Worm (Caenorhabditis elegans) whole organism, mixed stage, embryonic: ENCODE data around the gene sre-19.
A peak's percentile ranks its signal among the peaks of the same experiment; 100 is the strongest.

Experiments
- bed-3 ChIP-seq: fragments of 200-800 bp; sonication (Bioruptor generic); optimal IDR thresholded peaks from 3 replicates; lab custom pipeline; 2018; ENCODE audit warnings: mild to moderate bottlenecking, missing genetic modification characterization, moderate library complexity, missing compliant biosample characterization
- blmp-1 ChIP-seq: fragments of 150-350 bp; optimal IDR thresholded peaks from 2 replicates; lab custom pipeline; 2014; ENCODE audit warnings: missing biosample characterization, missing genetic modification characterization
- ceh-39 ChIP-seq: fragments of 150-350 bp; optimal IDR thresholded peaks from 2 replicates; lab custom pipeline; 2014; ENCODE audit warnings: missing biosample characterization, missing genetic modification characterization
- ceh-43 ChIP-seq: fragments of 200-800 bp; sonication (Bioruptor generic); optimal IDR thresholded peaks from 2 replicates; lab custom pipeline; 2018; ENCODE audit warnings: mild to moderate bottlenecking, missing genetic modification characterization, moderate library complexity, missing compliant biosample characterization
- ceh-83 ChIP-seq: fragments of 200-800 bp; sonication (Bioruptor generic); optimal IDR thresholded peaks from 2 replicates; lab custom pipeline; 2018; ENCODE audit warnings: mild to moderate bottlenecking, missing genetic modification characterization, missing compliant biosample characterization
- ces-1 ChIP-seq: fragments of 150-350 bp; optimal IDR thresholded peaks from 2 replicates; lab custom pipeline; 2014; ENCODE audit warnings: missing biosample characterization, missing genetic modification reagents, missing genetic modification characterization
- cnd-1 ChIP-seq: fragments of 200-800 bp; sonication (Bioruptor generic); optimal IDR thresholded peaks from 2 replicates; lab custom pipeline; 2018; ENCODE audit warnings: mild to moderate bottlenecking, missing genetic modification characterization, missing compliant biosample characterization
- drap-1 ChIP-seq: fragments of 200-800 bp; sonication (Bioruptor generic); optimal IDR thresholded peaks from 3 replicates; lab custom pipeline; 2018; ENCODE audit warnings: mild to moderate bottlenecking, missing genetic modification characterization, missing compliant biosample characterization
- elt-1 ChIP-seq: sonication (generic microtip); optimal IDR thresholded peaks from 2 replicates; lab custom pipeline; 2017; ENCODE audit warnings: missing genetic modification characterization, mild to moderate bottlenecking, missing compliant biosample characterization, antibody characterized with exemption, moderate library complexity, borderline replicate concordance; ENCODE audit not compliant: insufficient read depth
- elt-3 ChIP-seq: fragments of 150-350 bp; optimal IDR thresholded peaks from 2 replicates; lab custom pipeline; 2014; ENCODE audit warnings: missing biosample characterization, missing genetic modification characterization
- flh-1 ChIP-seq: fragments of 200-800 bp; sonication (Bioruptor generic); optimal IDR thresholded peaks from 2 replicates; lab custom pipeline; 2018; ENCODE audit warnings: mild to moderate bottlenecking, missing genetic modification characterization, moderate library complexity, missing compliant biosample characterization
- ham-2 ChIP-seq: fragments of 200-800 bp; sonication (Bioruptor generic); optimal IDR thresholded peaks from 2 replicates; lab custom pipeline; 2018; ENCODE audit warnings: mild to moderate bottlenecking, missing genetic modification characterization, missing compliant biosample characterization
- hlh-1 ChIP-seq: fragments of 150-350 bp; optimal IDR thresholded peaks from 2 replicates; lab custom pipeline; 2014; ENCODE audit warnings: missing biosample characterization, missing genetic modification reagents, missing genetic modification characterization
- lin-13 ChIP-seq: fragments of 150-350 bp; optimal IDR thresholded peaks from 2 replicates; lab custom pipeline; 2014; ENCODE audit warnings: missing biosample characterization, missing genetic modification characterization
- lin-32 ChIP-seq: fragments of 200-800 bp; sonication (Bioruptor generic); optimal IDR thresholded peaks from 2 replicates; lab custom pipeline; 2018; ENCODE audit warnings: mild to moderate bottlenecking, missing genetic modification characterization, missing compliant biosample characterization
- lsy-2 ChIP-seq: fragments of 150-350 bp; optimal IDR thresholded peaks from 2 replicates; lab custom pipeline; 2014; ENCODE audit warnings: missing biosample characterization, missing genetic modification characterization
- mep-1 ChIP-seq: fragments of 150-350 bp; optimal IDR thresholded peaks from 2 replicates; lab custom pipeline; 2017; ENCODE audit warnings: missing biosample characterization, missing genetic modification reagents, missing genetic modification characterization, inconsistent platforms
- mls-2 ChIP-seq: sonication (generic microtip); optimal IDR thresholded peaks from 2 replicates; lab custom pipeline; 2016; ENCODE audit warnings: mild to moderate bottlenecking, missing genetic modification characterization, moderate library complexity, missing compliant biosample characterization
- nhr-12 ChIP-seq: fragments of 150-350 bp; optimal IDR thresholded peaks from 2 replicates; lab custom pipeline; 2014; ENCODE audit warnings: missing biosample characterization, missing genetic modification characterization
- nhr-2 ChIP-seq: fragments of 150-350 bp; optimal IDR thresholded peaks from 2 replicates; lab custom pipeline; 2014; ENCODE audit warnings: missing biosample characterization, missing genetic modification characterization
- nhr-237 ChIP-seq: fragments of 150-350 bp; optimal IDR thresholded peaks from 2 replicates; lab custom pipeline; 2014; ENCODE audit warnings: missing biosample characterization, missing genetic modification characterization
- nhr-28 ChIP-seq: fragments of 150-350 bp; optimal IDR thresholded peaks from 2 replicates; lab custom pipeline; 2014; ENCODE audit warnings: missing biosample characterization, missing genetic modification characterization
- nhr-76 ChIP-seq: sonication (generic microtip); optimal IDR thresholded peaks from 2 replicates; lab custom pipeline; 2017; ENCODE audit warnings: missing biosample characterization, missing genetic modification characterization
- pha-4 ChIP-seq: fragments of 150-350 bp; optimal IDR thresholded peaks from 2 replicates; lab custom pipeline; 2018; ENCODE audit warnings: missing biosample characterization, missing genetic modification reagents, missing genetic modification characterization
- sem-2 ChIP-seq: fragments of 200-800 bp; sonication (Bioruptor generic); optimal IDR thresholded peaks from 2 replicates; lab custom pipeline; 2018; ENCODE audit warnings: mild to moderate bottlenecking, missing genetic modification characterization, missing compliant biosample characterization
- snpc-4 ChIP-seq: fragments of 150-350 bp; optimal IDR thresholded peaks from 2 replicates; lab custom pipeline; 2014; ENCODE audit warnings: missing biosample characterization, missing genetic modification characterization
- sptf-1 ChIP-seq: sonication (generic microtip); optimal IDR thresholded peaks from 2 replicates; lab custom pipeline; 2017; ENCODE audit warnings: mild to moderate bottlenecking, missing genetic modification characterization, moderate library complexity, missing compliant biosample characterization
- unc-120 ChIP-seq: sonication (generic microtip); optimal IDR thresholded peaks from 2 replicates; lab custom pipeline; 2017; ENCODE audit warnings: missing genetic modification characterization, missing compliant biosample characterization; ENCODE audit not compliant: poor library complexity, severe bottlenecking
- unc-62 ChIP-seq: fragments of 150-350 bp; optimal IDR thresholded peaks from 2 replicates; lab custom pipeline; 2014; ENCODE audit warnings: missing biosample characterization, missing genetic modification reagents, missing genetic modification characterization
- zip-8 ChIP-seq: fragments of 150-350 bp; optimal IDR thresholded peaks from 2 replicates; lab custom pipeline; 2014; ENCODE audit warnings: missing biosample characterization, missing genetic modification characterization
- ztf-11 ChIP-seq: fragments of 150-350 bp; optimal IDR thresholded peaks from 2 replicates; lab custom pipeline; 2014; ENCODE audit warnings: missing biosample characterization, missing genetic modification characterization

The sre-19 gene

DNA sequence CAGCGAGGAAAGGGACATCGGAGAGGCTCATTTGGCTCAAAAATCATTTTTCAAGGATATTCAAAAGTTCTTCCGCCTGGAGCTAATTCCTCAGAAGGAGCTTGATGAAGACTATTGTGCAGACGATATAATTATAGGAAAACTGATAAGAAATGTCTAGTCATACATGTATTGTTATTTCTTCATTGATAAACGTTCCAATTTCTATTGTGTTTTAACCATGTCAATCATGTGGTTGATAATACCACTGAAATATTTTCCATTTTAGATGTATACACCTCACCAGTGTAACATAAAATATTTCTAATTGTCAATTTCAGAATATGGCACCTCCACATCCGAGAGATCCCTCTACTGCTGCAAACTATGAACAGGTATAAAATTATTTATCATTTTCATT, 40.6 kb upstream of the sre-19 start, which contains the start of gene ltah-1.1:
ltah-1.1 (plus strand) TSS at position 283 of the 400 bp plus-strand sequence.
- TF ChIP-seq hlh-1 (tag; lab: Kevin White, UChicago) (no peak), lin-32 (GFP tag; lab: Kevin White, UChicago) (no peak), nhr-76 (tag; lab: Kevin White, UChicago) (no peak), sem-2 (GFP tag; lab: Kevin White, UChicago) (no peak), mep-1 (tag; lab: Kevin White, UChicago) (no peak), drap-1 (GFP tag; lab: Kevin White, UChicago) (no peak), flh-1 (no peak)

DNA sequence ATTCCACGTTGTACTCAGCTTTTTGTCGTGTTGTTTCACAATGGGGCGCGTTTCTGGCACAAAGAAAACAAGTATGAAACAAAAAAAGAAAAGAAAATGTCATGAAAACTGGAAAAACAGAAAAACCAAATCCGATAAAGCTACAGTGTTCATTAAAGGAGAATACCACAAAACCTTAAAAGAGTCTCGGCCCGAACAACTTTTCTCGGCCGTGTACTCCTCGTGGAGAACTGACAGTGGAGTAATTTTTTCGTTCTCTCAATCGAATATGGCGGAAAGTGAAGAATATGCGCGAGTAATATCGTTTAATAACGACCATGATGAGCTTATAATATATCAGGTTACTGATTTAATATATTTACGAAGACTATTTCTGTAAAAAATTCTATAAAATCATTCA, 39.8 kb upstream of the sre-19 start, which contains the start of the genes tag-335 and vkmt-1:
tag-335 (minus strand) TSS at position 88 of the 400 bp plus-strand sequence.
vkmt-1 (plus strand) TSS at position 219 of the 400 bp plus-strand sequence.
- TF ChIP-seq hlh-1 (tag; lab: Kevin White, UChicago) (no peak), ceh-83 (no peak), ceh-39 (tag; lab: Kevin White, UChicago) (no peak), blmp-1 (tag; lab: Kevin White, UChicago) (no peak), unc-62 (GFP tag; lab: Kevin White, UChicago) (no peak), snpc-4 (tag; lab: Kevin White, UChicago) (no peak), mls-2 (tag; lab: Kevin White, UChicago) (no peak), bed-3 (GFP tag; lab: Kevin White, UChicago) (no peak), elt-1 (tag; lab: Kevin White, UChicago) (no peak), flh-1 (no peak), lin-32 (GFP tag; lab: Kevin White, UChicago) (no peak), sptf-1 (tag; lab: Kevin White, UChicago) (no peak), sem-2 (GFP tag; lab: Kevin White, UChicago) (no peak)

DNA sequence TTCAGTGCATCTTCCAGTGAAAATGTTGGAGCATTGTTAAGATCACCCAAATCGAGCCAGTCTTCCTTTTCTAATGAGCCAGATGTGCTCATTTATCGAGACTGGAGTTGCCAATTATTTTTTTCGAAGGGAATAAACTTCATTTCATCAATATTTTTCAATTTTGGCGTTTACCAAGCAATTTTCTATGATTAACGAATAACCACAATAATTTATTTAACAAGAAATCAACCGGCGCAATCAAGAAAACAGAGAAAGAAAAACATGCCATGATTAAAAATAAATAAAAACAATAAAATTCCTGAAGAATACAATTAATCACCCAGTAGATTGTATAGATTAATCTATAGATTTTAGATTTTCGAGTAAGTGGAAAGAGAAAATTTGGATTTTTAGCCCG, 37.1 kb upstream of the sre-19 start, which contains the start of gene vps-8:
vps-8 (minus strand) TSS at position 101 of the 400 bp plus-strand sequence.
- TF ChIP-seq nhr-2 (no peak), ceh-39 (tag; lab: Kevin White, UChicago) (no peak), sptf-1 (tag; lab: Kevin White, UChicago) (no peak), zip-8 (tag; lab: Kevin White, UChicago) (no peak), lsy-2 (tag; lab: Kevin White, UChicago) (no peak), elt-3 (no peak), ztf-11 (tag; lab: Kevin White, UChicago) (no peak), sem-2 (GFP tag; lab: Kevin White, UChicago) (no peak), blmp-1 (tag; lab: Kevin White, UChicago) (no peak), ham-2 (GFP tag; lab: Kevin White, UChicago) (no peak)

DNA sequence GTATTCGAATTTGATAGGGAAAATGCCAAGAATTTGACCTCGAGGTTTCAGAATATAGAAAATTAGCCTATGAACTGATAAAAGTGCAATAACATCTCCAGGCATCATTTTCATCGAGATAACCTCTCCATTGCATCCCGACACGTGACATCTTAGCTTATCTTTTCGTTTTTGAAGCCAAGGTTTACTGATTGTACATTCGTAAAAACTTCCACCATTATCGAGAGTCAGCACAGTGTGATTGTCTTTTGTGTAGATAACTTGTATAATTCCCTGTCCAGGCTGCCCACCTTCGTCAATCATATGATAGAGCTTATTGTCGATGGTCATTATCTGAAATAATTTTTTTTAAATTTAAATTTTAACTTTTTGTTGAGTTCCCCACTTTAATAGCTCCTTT, 35.6 kb upstream of the sre-19 start:
- TF ChIP-seq cnd-1 (tag; lab: Kevin White, UChicago) (no peak), nhr-28 (tag; lab: Kevin White, UChicago) (no peak), zip-8 (tag; lab: Kevin White, UChicago) (no peak), lsy-2 (tag; lab: Kevin White, UChicago) (no peak), pha-4 (tag; lab: Kevin White, UChicago) (no peak)

DNA sequence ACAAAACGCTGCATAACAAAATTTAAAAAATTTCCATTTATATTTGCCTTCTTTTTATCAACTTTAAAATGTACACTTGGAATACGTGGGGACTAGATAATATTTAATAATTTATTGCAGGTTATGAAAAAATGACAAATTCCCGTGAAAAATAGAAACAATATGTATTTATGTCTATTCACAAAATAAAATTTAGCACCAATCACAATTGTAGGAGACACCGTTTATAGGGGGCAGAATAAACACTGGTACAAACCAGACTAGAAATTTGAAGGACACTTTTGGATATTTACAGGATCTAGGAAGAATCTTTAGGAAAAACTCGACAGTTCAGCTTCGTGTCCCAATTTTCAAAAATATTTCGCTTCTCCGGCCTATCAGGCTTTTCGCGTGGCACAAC, 31.6 kb upstream of the sre-19 start, which contains the start of gene C42C1.3:
C42C1.3 (minus strand) TSS at position 101 of the 400 bp plus-strand sequence.
- TF ChIP-seq zip-8 (tag; lab: Kevin White, UChicago): no peak
- TF ChIP-seq nhr-12: no peak
- no peak for TF ChIP-seq cnd-1 (tag; lab: Kevin White, UChicago)

DNA sequence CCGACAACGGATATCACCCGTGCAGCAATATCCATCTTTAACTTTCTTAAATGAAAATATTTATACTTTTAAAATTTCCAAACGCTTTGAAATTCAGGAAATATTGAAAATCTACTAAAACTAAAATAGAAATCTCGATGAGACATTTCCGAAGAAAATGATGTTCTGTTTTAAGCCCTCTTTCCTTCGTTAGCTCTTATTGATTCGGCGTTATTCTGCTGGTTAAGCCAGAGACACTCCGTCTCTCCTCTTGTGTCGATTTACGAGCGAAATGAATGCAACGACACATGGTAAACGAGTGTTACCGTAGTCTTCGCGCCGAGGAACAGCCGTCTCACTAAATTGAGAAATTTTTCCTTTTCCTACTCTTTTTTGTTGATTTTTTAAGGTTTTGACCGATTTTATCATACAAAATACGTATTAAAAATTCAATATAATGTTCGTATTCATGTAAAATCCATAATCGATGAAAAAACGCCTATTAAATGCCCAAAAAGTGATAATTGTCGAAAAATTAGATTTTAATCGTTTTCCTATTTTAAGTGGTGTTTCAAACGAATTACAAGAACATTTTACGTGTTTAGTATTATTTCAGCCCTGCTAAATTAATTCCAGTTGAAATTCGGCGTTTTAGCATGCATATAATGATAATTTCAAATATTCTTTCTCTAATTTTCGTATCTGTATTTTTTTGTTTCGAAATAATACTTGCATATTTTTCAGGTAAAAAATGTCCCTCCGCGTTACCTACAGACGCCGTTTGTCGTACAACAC, 29.7 kb upstream of the sre-19 start, which contains the start of the genes ppm-1.H and rpl-34:
ppm-1.H (minus strand) TSS at position 51 of the 774 bp plus-strand sequence.
rpl-34 (plus strand) TSS at position 724 of the 774 bp plus-strand sequence.
- TF ChIP-seq mep-1 (tag; lab: Kevin White, UChicago) (peak; percentile 71), pha-4 (tag; lab: Kevin White, UChicago) (peak; percentile 40), nhr-237 (tag; lab: Kevin White, UChicago) (peak; percentile 58), ceh-43 (GFP tag; lab: Kevin White, UChicago) (peak; percentile 52), ham-2 (GFP tag; lab: Kevin White, UChicago) (peak; percentile 65), elt-3 (no peak), hlh-1 (tag; lab: Kevin White, UChicago) (peak; percentile 92), elt-1 (tag; lab: Kevin White, UChicago) (no peak), ceh-39 (tag; lab: Kevin White, UChicago) (peak; percentile 45), lin-13 (tag; lab: Kevin White, UChicago) (peak; percentile 61), sptf-1 (tag; lab: Kevin White, UChicago) (no peak), lsy-2 (tag; lab: Kevin White, UChicago) (peak; percentile 96), snpc-4 (tag; lab: Kevin White, UChicago) (no peak), ces-1 (GFP tag; lab: Kevin White, UChicago) (peak; percentile 73), unc-120 (peak; percentile 73), mls-2 (tag; lab: Kevin White, UChicago) (no peak), cnd-1 (tag; lab: Kevin White, UChicago) (no peak), unc-62 (GFP tag; lab: Kevin White, UChicago) (peak; percentile 37)
- TF ChIP-seq, all 35 proteins: peak for 12
